Fruit fly (Drosophila melanogaster) whole organism, embryonic: ENCODE results near the gene CG6067.

Experiments used
- C15 ChIP-seq: fragments of 200-800 bp; sonication (Bioruptor generic); IDR thresholded peaks from 3 replicates; pipeline ENCODE4 v1.3.6; 2022; ENCODE audit warnings: missing biosample characterization, missing genetic modification characterization
- CG10147 ChIP-seq: fragments of 200-800 bp; sonication (Bioruptor generic); optimal IDR thresholded peaks from 2 replicates; lab custom pipeline; 2019; ENCODE audit warnings: missing biosample characterization, mild to moderate bottlenecking, missing genetic modification characterization, moderate library complexity
- CG17568 ChIP-seq: fragments of 200-800 bp; sonication (Bioruptor generic); optimal IDR thresholded peaks from 2 replicates; lab custom pipeline; 2018; ENCODE audit warnings: missing biosample characterization, mild to moderate bottlenecking, missing genetic modification characterization, moderate library complexity
- CG34224 ChIP-seq: fragments of 200-800 bp; sonication (Bioruptor generic); IDR thresholded peaks from 3 replicates; pipeline ENCODE4 v1.3.6; 2022; ENCODE audit warnings: missing biosample characterization, missing genetic modification characterization; ENCODE audit not compliant: partially characterized antibody
- CG34422 ChIP-seq: fragments of 200-800 bp; sonication (Bioruptor generic); IDR thresholded peaks from 3 replicates; pipeline ENCODE4 v1.3.6; 2022; ENCODE audit warnings: missing biosample characterization, missing genetic modification characterization
- CG7556 ChIP-seq: fragments of 200-800 bp; sonication (Bioruptor generic); optimal IDR thresholded peaks from 2 replicates; lab custom pipeline; 2017; ENCODE audit warnings: missing biosample characterization, mild to moderate bottlenecking, missing genetic modification characterization
- CG9437 ChIP-seq: fragments of 200-800 bp; sonication (Bioruptor generic); optimal IDR thresholded peaks from 2 replicates; lab custom pipeline; 2018; ENCODE audit warnings: missing biosample characterization, mild to moderate bottlenecking, missing genetic modification characterization
- CG9727 ChIP-seq: fragments of 200-800 bp; sonication (Bioruptor generic); optimal IDR thresholded peaks from 3 replicates; lab custom pipeline; 2017; ENCODE audit warnings: missing biosample characterization, mild to moderate bottlenecking, missing genetic modification characterization
- Chrac-16 ChIP-seq: fragments of 200-800 bp; sonication (Bioruptor generic); optimal IDR thresholded peaks from 3 replicates; lab custom pipeline; 2016; ENCODE audit warnings: missing biosample characterization, missing genetic modification characterization
- D ChIP-seq, 2 experiments: fragments of 200-800 bp in 1 of 2; fragments of >200 bp in 1 of 2; sonication (Bioruptor generic) in 1 of 2; optimal IDR thresholded peaks; 2 replicates in 1 of 2; 3 replicates in 1 of 2; lab custom pipeline; 2017; ENCODE audit warnings: mild to moderate bottlenecking in 1 of 2, missing biosample characterization in 1 of 2, missing genetic modification characterization in 1 of 2, missing genetic modification reagents in 1 of 2
- Dip2 ChIP-seq: fragments of 200-800 bp; sonication (Bioruptor generic); IDR thresholded peaks from 2 replicates; pipeline ENCODE4 v1.3.6; 2022; ENCODE audit warnings: missing biosample characterization, missing genetic modification characterization
- E2f1 ChIP-seq: fragments of 200-800 bp; sonication (Bioruptor generic); IDR thresholded peaks from 2 replicates; pipeline ENCODE4 v1.3.6; 2022; ENCODE audit warnings: missing biosample characterization, missing genetic modification characterization
- Ets65A ChIP-seq: fragments of 200-800 bp; sonication (Bioruptor generic); peaks from one replicate; lab custom pipeline; 2016; ENCODE audit warnings: missing biosample characterization, missing genetic modification characterization
- Fer2 ChIP-seq: fragments of 200-800 bp; sonication (Bioruptor generic); optimal IDR thresholded peaks from 2 replicates; lab custom pipeline; 2018; ENCODE audit warnings: missing biosample characterization, mild to moderate bottlenecking, missing genetic modification characterization, moderate library complexity
- HmgD ChIP-seq: fragments of 200-800 bp; sonication (Bioruptor generic); optimal IDR thresholded peaks from 3 replicates; lab custom pipeline; 2016; ENCODE audit warnings: missing biosample characterization, missing genetic modification characterization
- Hmx ChIP-seq: fragments of 200-800 bp; sonication (Bioruptor generic); optimal IDR thresholded peaks from 2 replicates; lab custom pipeline; 2016; ENCODE audit warnings: missing biosample characterization, missing genetic modification characterization
- Kr ChIP-seq: fragments of 200-800 bp; sonication (Bioruptor generic); optimal IDR thresholded peaks from 2 replicates; lab custom pipeline; 2017; ENCODE audit warnings: missing biosample characterization, mild to moderate bottlenecking, missing genetic modification characterization
- Lim3 ChIP-seq: fragments of 200-800 bp; sonication (Bioruptor generic); IDR thresholded peaks from 2 replicates; pipeline ENCODE4 v1.3.6; 2022; ENCODE audit warnings: missing biosample characterization, missing genetic modification characterization
- Lpt ChIP-seq: fragments of >200 bp; optimal IDR thresholded peaks from 2 replicates; lab custom pipeline; 2018; ENCODE audit warnings: missing biosample characterization, missing genetic modification characterization
- MESR4 ChIP-seq: fragments of 200-800 bp; sonication (Bioruptor generic); optimal IDR thresholded peaks from 2 replicates; lab custom pipeline; 2018; ENCODE audit warnings: missing biosample characterization, mild to moderate bottlenecking, missing genetic modification characterization, moderate library complexity
- Nf-YC ChIP-seq: fragments of 200-800 bp; optimal IDR thresholded peaks from 3 replicates; lab custom pipeline; 2019; ENCODE audit warnings: missing biosample characterization, mild to moderate bottlenecking, missing genetic modification characterization, moderate library complexity
- Scr ChIP-seq: fragments of 200-800 bp; sonication (Bioruptor generic); IDR thresholded peaks from 2 replicates; pipeline ENCODE4 v1.3.6; 2022; ENCODE audit warnings: missing biosample characterization, missing genetic modification characterization; ENCODE audit not compliant: partially characterized antibody
- TFAM ChIP-seq: fragments of 200-800 bp; sonication (Bioruptor generic); optimal IDR thresholded peaks from 2 replicates; lab custom pipeline; 2017; ENCODE audit warnings: missing biosample characterization, missing genetic modification characterization, inconsistent platforms
- al ChIP-seq: fragments of 200-800 bp; sonication (Bioruptor generic); IDR thresholded peaks from 2 replicates; pipeline ENCODE4 v1.3.6; 2022; ENCODE audit warnings: missing biosample characterization, missing genetic modification characterization
- bbx ChIP-seq: fragments of 200-800 bp; sonication (Bioruptor generic); IDR thresholded peaks from 2 replicates; pipeline ENCODE4 v1.3.6; 2022; ENCODE audit warnings: missing biosample characterization, missing genetic modification characterization; ENCODE audit not compliant: partially characterized antibody
- bigmax ChIP-seq: fragments of 200-800 bp; sonication (Bioruptor generic); optimal IDR thresholded peaks from 2 replicates; lab custom pipeline; 2018; ENCODE audit warnings: missing biosample characterization, mild to moderate bottlenecking, missing genetic modification characterization
- br ChIP-seq: fragments of >200 bp; optimal IDR thresholded peaks from 2 replicates; lab custom pipeline; 2017
- cad ChIP-seq: fragments of >200 bp; optimal IDR thresholded peaks from 2 replicates; lab custom pipeline; 2017; ENCODE audit warnings: missing biosample characterization, missing genetic modification characterization
- cas ChIP-seq: fragments of 200-800 bp; sonication (Bioruptor generic); IDR thresholded peaks from 2 replicates; pipeline ENCODE4 v1.3.6; 2022; ENCODE audit warnings: missing biosample characterization, missing genetic modification characterization
- caup ChIP-seq: fragments of 200-800 bp; sonication (Bioruptor generic); optimal IDR thresholded peaks from 3 replicates; lab custom pipeline; 2017; ENCODE audit warnings: missing biosample characterization, mild to moderate bottlenecking, missing genetic modification characterization, moderate library complexity; ENCODE audit not compliant: severe bottlenecking
- dati ChIP-seq: fragments of 200-800 bp; sonication (Bioruptor generic); IDR thresholded peaks from 2 replicates; pipeline ENCODE4 v1.3.6; 2022; ENCODE audit warnings: missing biosample characterization, missing genetic modification characterization
- disco-r ChIP-seq: fragments of 200-800 bp; sonication (Bioruptor generic); optimal IDR thresholded peaks from 2 replicates; lab custom pipeline; 2016; ENCODE audit warnings: missing biosample characterization, missing genetic modification characterization
- fd64A ChIP-seq: fragments of 200-800 bp; sonication (Bioruptor generic); optimal IDR thresholded peaks from 3 replicates; lab custom pipeline; 2018; ENCODE audit warnings: missing biosample characterization, mild to moderate bottlenecking, missing genetic modification characterization
- ftz-f1 ChIP-seq: fragments of 200-800 bp; sonication (Bioruptor generic); optimal IDR thresholded peaks from 2 replicates; lab custom pipeline; 2016; ENCODE audit warnings: missing biosample characterization, missing genetic modification characterization
- grau ChIP-seq: fragments of 200-800 bp; optimal IDR thresholded peaks from 3 replicates; lab custom pipeline; 2019; ENCODE audit warnings: missing biosample characterization, mild to moderate bottlenecking, missing genetic modification characterization, moderate library complexity
- gsb ChIP-seq: fragments of 200-800 bp; sonication (Bioruptor generic); IDR thresholded peaks from 2 replicates; pipeline ENCODE4 v1.3.6; 2022; ENCODE audit warnings: missing biosample characterization, missing genetic modification characterization
- jing ChIP-seq: fragments of 200-800 bp; sonication (Bioruptor generic); optimal IDR thresholded peaks from 2 replicates; lab custom pipeline; 2018; ENCODE audit warnings: missing biosample characterization, mild to moderate bottlenecking, missing genetic modification characterization
- lab ChIP-seq: fragments of 200-800 bp; sonication (Bioruptor generic); optimal IDR thresholded peaks from 3 replicates; lab custom pipeline; 2017; ENCODE audit warnings: missing biosample characterization, missing genetic modification characterization, mild to moderate bottlenecking, moderate library complexity, missing genetic modification reagents
- lilli ChIP-seq: fragments of 200-800 bp; sonication (Bioruptor generic); optimal IDR thresholded peaks from 3 replicates; lab custom pipeline; 2016; ENCODE audit warnings: missing biosample characterization, missing genetic modification characterization
- lmd ChIP-seq: fragments of 200-800 bp; sonication (Bioruptor generic); IDR thresholded peaks from 2 replicates; pipeline ENCODE4 v1.3.6; 2022; ENCODE audit warnings: missing biosample characterization, missing genetic modification characterization
- luna ChIP-seq: fragments of 200-800 bp; sonication (Bioruptor generic); optimal IDR thresholded peaks from 2 replicates; lab custom pipeline; 2016; ENCODE audit warnings: missing biosample characterization, missing genetic modification characterization
- nmo ChIP-seq: fragments of 200-800 bp; sonication (Bioruptor generic); optimal IDR thresholded peaks from 2 replicates; lab custom pipeline; 2018; ENCODE audit warnings: missing biosample characterization, mild to moderate bottlenecking, missing genetic modification characterization, moderate library complexity
- p53 ChIP-seq: fragments of 200-800 bp; sonication (Bioruptor generic); optimal IDR thresholded peaks from 2 replicates; lab custom pipeline; 2016; ENCODE audit warnings: missing biosample characterization, missing genetic modification characterization
- sim ChIP-seq: fragments of 200-800 bp; sonication (Bioruptor generic); IDR thresholded peaks from 2 replicates; pipeline ENCODE4 v1.3.6; 2022; ENCODE audit warnings: missing biosample characterization, missing genetic modification characterization
- tio ChIP-seq: fragments of 200-800 bp; sonication (Bioruptor generic); optimal IDR thresholded peaks from 2 replicates; lab custom pipeline; 2017; ENCODE audit warnings: missing biosample characterization, missing genetic modification characterization, inconsistent platforms
- vfl ChIP-seq: fragments of 200-800 bp; sonication (Bioruptor generic); optimal IDR thresholded peaks from 2 replicates; lab custom pipeline; 2016; ENCODE audit warnings: missing biosample characterization, missing genetic modification characterization
- zfh2 ChIP-seq: fragments of 200-800 bp; sonication (Bioruptor generic); optimal IDR thresholded peaks from 2 replicates; lab custom pipeline; 2016; ENCODE audit warnings: missing biosample characterization, missing genetic modification characterization

CG6067 gene

dm6 chrX:5965517-5966397 is 10.3 kb downstream of the CG6067 start, which contains the start of gene Grip (continued):
- TF ChIP-seq CG10147 (no peak), lilli (GFP tag; lab: Kevin White, UChicago) (no peak), CG9437 (GFP tag; lab: Kevin White, UChicago) (peak; percentile 28), gsb (no peak), Nf-YC (peak; percentile 12), MESR4 (GFP tag; lab: Kevin White, UChicago) (no peak), CG17568 (GFP tag; lab: Kevin White, UChicago) (no peak)

dm6 chrX:5968094-5968723 is 12.8 kb downstream of the CG6067 start:
- no peak for TF ChIP-seq vfl (GFP tag; lab: Kevin White, UChicago)
- no peak for TF ChIP-seq Scr
- 0 out of 2 replicates have a peak, but pooled peaks have one; percentile 26 for TF ChIP-seq E2f1
- TF ChIP-seq al (GFP tag; lab: Robert Waterston, UW) = no peak
- no peak for TF ChIP-seq CG34224 (GFP tag; lab: Robert Waterston, UW)
- TF ChIP-seq Fer2 (tag; lab: Kevin White, UChicago) = no peak
- TF ChIP-seq Kr (GFP tag; lab: Kevin White, UChicago) = no peak
- no peak for TF ChIP-seq luna
- TF ChIP-seq lmd (GFP tag; lab: Robert Waterston, UW) = peak; percentile 38; the same call in 1 of the 2 replicates
- TF ChIP-seq Dip2 (GFP tag; lab: Robert Waterston, UW) = no peak
- 0 out of 3 replicates have a peak, but pooled peaks have one; percentile 51 for TF ChIP-seq CG34422 (GFP tag; lab: Robert Waterston, UW)
- TF ChIP-seq Hmx (GFP tag; lab: Kevin White, UChicago) = no peak
- no peak for TF ChIP-seq fd64A (GFP tag; lab: Kevin White, UChicago)
- no peak for TF ChIP-seq dati
- TF ChIP-seq p53 (GFP tag; lab: Kevin White, UChicago) = no peak
- TF ChIP-seq jing (GFP tag; lab: Kevin White, UChicago) = no peak
- no peak for TF ChIP-seq CG7556 (GFP tag; lab: Kevin White, UChicago)
- no peak for TF ChIP-seq cad (GFP tag; lab: Kevin White, UChicago)
- TF ChIP-seq grau (tag; lab: Kevin White, UChicago) = peak; percentile 18
- no peak for TF ChIP-seq disco-r (GFP tag; lab: Kevin White, UChicago)
- no peak for TF ChIP-seq C15
- TF ChIP-seq Ets65A (GFP tag; lab: Kevin White, UChicago) = peak; percentile 83
- no peak for TF ChIP-seq HmgD (GFP tag; lab: Kevin White, UChicago)
- TF ChIP-seq Lpt (GFP tag; lab: Kevin White, UChicago) = no peak
- no peak for TF ChIP-seq bigmax (GFP tag; lab: Kevin White, UChicago)
- TF ChIP-seq TFAM (GFP tag; lab: Kevin White, UChicago) = no peak
- no peak for TF ChIP-seq zfh2 (GFP tag; lab: Kevin White, UChicago)
- no peak for TF ChIP-seq br (lab: Kevin White, UChicago)
- no peak for TF ChIP-seq sim
- TF ChIP-seq Chrac-16 = no peak
- TF ChIP-seq D (optimal IDR thresholded peaks at IDR 0.05; lab: Kevin White, UChicago) = no peak
- TF ChIP-seq D (GFP tag; optimal IDR thresholded peaks at IDR 0.05; lab: Kevin White, UChicago) = peak; percentile 40
- TF ChIP-seq ftz-f1 (GFP tag; lab: Kevin White, UChicago) = no peak
- no peak for TF ChIP-seq lab
- TF ChIP-seq caup = no peak
- TF ChIP-seq bbx = no peak
- no peak for TF ChIP-seq tio (GFP tag; lab: Kevin White, UChicago)
- peak; percentile 44 for TF ChIP-seq nmo (GFP tag; lab: Kevin White, UChicago)
- TF ChIP-seq Lim3 (GFP tag; lab: Robert Waterston, UW) = no peak
- TF ChIP-seq cas = no peak
- peak; percentile 40 for TF ChIP-seq CG9727 (GFP tag; lab: Kevin White, UChicago)
- TF ChIP-seq MESR4 (GFP tag; lab: Kevin White, UChicago) = no peak
